Worm (Caenorhabditis elegans): Measurements from ENCODE around the gene mam-3.

The mam-3 gene

DNA sequence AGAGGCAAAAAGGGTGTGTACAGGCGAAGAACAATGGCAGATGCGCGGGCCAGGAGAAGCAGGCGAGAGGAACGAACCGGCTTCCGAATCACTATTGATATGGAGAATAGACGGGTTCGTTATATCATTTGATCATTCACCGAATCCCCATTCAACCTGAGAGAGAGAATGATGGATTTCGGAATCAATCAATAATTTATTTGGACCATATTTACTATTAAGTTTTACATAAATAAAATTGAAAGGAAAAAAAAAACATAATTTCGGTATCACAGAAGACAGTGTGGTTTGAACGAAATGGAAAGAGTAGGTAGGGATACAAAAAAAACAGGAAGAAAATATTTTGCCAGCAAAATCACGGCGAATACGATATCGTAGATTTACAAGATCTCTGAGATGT, at the start of gene mam-3:
mam-3 (minus strand) TSS at position 101 of the 400 bp plus-strand sequence.
- TF ChIP-seq nhr-237 (tag; optimal IDR thresholded peaks at IDR 0.05) (no peak), sma-9 (GFP tag; optimal IDR thresholded peaks at IDR 0.05) (no peak), sma-9 (tag; optimal IDR thresholded peaks at IDR 0.05) (no peak), lin-11 (tag; optimal IDR thresholded peaks at IDR 0.05) (no peak), ama-1 (optimal IDR thresholded peaks at IDR 0.05) (no peak), zag-1 (tag; optimal IDR thresholded peaks at IDR 0.05) (no peak), egl-27 (tag; optimal IDR thresholded peaks at IDR 0.05) (no peak), lin-13 (GFP tag; optimal IDR thresholded peaks at IDR 0.05) (no peak), ceh-82 (tag; optimal IDR thresholded peaks at IDR 0.05) (no peak), F13H6.1 (tag; optimal IDR thresholded peaks at IDR 0.05) (no peak), mbf-1 (tag; optimal IDR thresholded peaks at IDR 0.05) (no peak), ztf-11 (tag; optimal IDR thresholded peaks at IDR 0.05) (no peak), elt-3 (tag; optimal IDR thresholded peaks at IDR 0.05) (no peak), sem-4 (tag; optimal IDR thresholded peaks at IDR 0.05) (no peak), lsy-2 (tag; optimal IDR thresholded peaks at IDR 0.05) (no peak), mab-5 (tag; optimal IDR thresholded peaks at IDR 0.05) (no peak), nhr-77 (tag; optimal IDR thresholded peaks at IDR 0.05) (no peak), sma-3 (GFP tag; optimal IDR thresholded peaks at IDR 0.05) (no peak), ztf-1 (GFP tag; conservative IDR thresholded peaks at IDR 0.05) (no peak)

DNA sequence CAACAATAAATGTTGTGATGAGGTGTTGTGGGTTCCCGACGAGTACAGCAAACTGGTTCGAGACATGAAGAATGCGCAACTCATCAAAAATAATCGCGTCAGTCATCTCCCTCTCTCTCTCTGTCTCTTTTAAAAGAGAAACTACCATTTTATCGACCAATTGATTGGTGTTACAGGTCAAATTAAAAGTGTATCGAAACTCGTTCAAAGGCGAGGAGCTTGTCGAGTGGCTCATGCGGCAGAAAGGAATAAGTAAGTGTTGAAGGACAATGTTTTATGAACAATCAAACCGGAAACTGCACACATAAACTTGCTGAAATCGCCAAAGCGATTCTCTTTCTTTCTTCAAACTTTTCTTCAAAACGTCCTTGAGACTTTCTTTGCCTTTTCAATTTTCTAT, 48.5 kb upstream of the mam-3 start:
- no peak for TF ChIP-seq nhr-21 (tag; optimal IDR thresholded peaks at IDR 0.05)
- no peak for TF ChIP-seq skn-1 (tag; optimal IDR thresholded peaks at IDR 0.05)
- peak; percentile 34 for TF ChIP-seq nhr-129 (tag; optimal IDR thresholded peaks at IDR 0.05)
- TF ChIP-seq nhr-25 (tag; optimal IDR thresholded peaks at IDR 0.05): no peak

DNA sequence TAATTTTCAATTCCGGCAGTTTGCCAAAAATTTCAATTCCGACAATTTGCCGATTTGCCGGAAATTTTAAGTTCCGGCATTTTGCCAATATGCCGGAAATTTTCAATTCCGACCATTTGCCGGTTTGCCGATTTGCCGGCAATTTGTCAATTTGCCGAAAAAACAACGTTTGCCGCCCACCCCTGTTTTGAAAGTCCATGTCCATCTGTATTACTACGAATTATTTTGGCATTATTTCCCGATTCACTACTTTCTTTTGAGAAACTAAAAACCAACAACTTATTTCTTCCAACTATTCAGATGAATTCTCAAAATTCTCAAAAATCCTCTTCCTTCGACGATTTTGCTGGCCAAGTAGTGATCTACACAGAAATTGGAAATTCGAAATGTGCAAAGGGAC, 47.1 kb upstream of the mam-3 start, which contains the start of gene Y45F10A.7:
Y45F10A.7 (plus strand) TSS at position 301 of the 400 bp plus-strand sequence.
- TF ChIP-seq ceh-16 (tag; optimal IDR thresholded peaks at IDR 0.05): no peak
- TF ChIP-seq nhr-23 (tag; optimal IDR thresholded peaks at IDR 0.05): no peak

DNA sequence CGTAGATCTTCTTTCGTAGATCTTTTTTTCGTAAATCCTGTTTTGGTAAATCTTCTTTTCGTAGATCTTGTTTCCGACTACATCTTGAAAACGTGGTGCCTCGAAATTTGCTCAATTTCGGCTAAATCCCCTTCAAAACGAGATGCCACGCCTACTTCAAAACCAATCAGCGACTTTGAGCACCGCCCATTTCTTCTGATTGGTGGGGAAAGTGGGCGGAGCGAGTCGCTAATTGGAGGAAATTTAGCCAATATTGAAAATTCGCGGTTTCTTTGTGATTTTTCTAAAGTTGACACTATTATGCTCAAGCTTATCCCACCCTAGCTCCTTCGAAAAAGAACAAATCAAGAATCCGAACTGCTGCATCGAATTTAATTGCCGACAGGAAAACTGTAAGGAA, 42.4 kb upstream of the mam-3 start:
- TF ChIP-seq alr-1 (tag; optimal IDR thresholded peaks at IDR 0.05) (no peak), ztf-1 (GFP tag; conservative IDR thresholded peaks at IDR 0.05) (no peak), elt-3 (tag; optimal IDR thresholded peaks at IDR 0.05) (no peak), zag-1 (tag; optimal IDR thresholded peaks at IDR 0.05) (no peak), unc-39 (tag; optimal IDR thresholded peaks at IDR 0.05) (no peak), nhr-21 (tag; optimal IDR thresholded peaks at IDR 0.05) (no peak), egl-27 (tag; optimal IDR thresholded peaks at IDR 0.05) (no peak), ztf-11 (tag; optimal IDR thresholded peaks at IDR 0.05) (no peak), nhr-25 (tag; optimal IDR thresholded peaks at IDR 0.05) (no peak)

DNA sequence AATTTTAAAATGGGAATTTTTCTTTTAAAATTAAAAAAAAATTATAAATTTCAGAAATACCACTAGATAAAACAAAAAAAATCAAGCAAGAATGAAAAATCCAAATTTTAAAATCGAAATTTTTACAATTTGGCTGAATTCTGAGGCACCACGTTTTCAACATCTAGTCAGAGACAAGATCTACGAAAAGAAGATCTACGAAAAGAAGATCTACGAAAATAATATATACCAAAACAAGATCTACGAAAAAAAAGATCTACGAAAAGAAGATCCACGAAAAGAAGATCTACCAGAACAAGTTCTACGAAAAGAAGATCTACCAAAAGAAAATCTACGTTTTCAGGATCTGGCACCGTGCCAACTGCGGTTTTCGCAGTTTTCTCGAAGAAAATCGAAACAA, 41.8 kb upstream of the mam-3 start:
- peak; percentile 34 for TF ChIP-seq unc-55 (GFP tag; optimal IDR thresholded peaks at IDR 0.05)
- TF ChIP-seq ztf-11 (tag; optimal IDR thresholded peaks at IDR 0.05): no peak

DNA sequence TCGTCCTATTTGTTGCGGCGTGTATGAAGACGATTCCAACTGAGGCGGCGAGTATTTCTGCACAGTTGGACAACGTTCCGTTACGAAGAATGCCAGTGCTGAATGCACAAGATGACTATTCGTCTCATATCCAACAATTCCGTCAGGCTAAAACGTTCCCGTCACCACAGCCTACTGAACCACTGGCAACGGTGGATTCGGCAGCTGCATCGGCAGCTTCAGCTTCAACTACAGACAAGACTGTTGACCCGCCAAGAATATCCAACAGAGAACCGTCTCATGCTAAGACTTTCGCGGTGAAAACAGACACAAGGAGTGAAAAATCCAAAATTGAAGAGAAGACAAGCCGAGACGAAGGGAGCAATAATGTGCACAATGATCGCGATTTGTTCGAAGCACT, 38.4 kb upstream of the mam-3 start:
- TF ChIP-seq aly-2 (tag; optimal IDR thresholded peaks at IDR 0.05) (no peak), F13H6.1 (tag; optimal IDR thresholded peaks at IDR 0.05) (no peak), nhr-129 (tag; optimal IDR thresholded peaks at IDR 0.05) (no peak), lsy-2 (tag; optimal IDR thresholded peaks at IDR 0.05) (no peak)

DNA sequence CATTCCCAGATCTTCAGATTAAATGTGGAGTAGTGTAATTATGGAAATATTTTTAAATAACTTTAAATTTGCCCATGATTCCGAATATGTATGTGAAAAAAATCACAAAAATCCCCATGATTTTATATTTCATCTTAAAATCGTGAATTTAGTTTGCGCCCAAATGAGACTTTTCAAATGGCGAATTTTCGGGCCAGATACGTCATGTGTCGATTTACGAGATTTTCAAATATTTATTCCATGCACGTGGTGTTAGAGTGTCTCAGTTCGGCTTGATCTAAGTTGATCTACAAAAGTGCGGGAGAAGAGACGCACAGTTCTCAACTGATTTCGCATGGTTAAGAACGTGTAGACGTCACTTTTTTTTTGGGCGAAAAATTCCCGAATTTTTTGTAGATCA, 37.3 kb upstream of the mam-3 start, which contains the start of gene Y38H8A.1:
Y38H8A.1 (plus strand) TSS at position 301 of the 400 bp plus-strand sequence.
- TF ChIP-seq blmp-1 (tag; optimal IDR thresholded peaks at IDR 0.05; ENCODE audit: insufficient read depth) (no peak), nhr-23 (tag; optimal IDR thresholded peaks at IDR 0.05) (no peak), egl-27 (tag; optimal IDR thresholded peaks at IDR 0.05) (no peak), nhr-21 (tag; optimal IDR thresholded peaks at IDR 0.05) (no peak), nhr-25 (tag; optimal IDR thresholded peaks at IDR 0.05) (no peak), sma-9 (GFP tag; optimal IDR thresholded peaks at IDR 0.05) (no peak), sma-9 (tag; optimal IDR thresholded peaks at IDR 0.05) (no peak), Y55F3AM.14 (GFP tag; optimal IDR thresholded peaks at IDR 0.05) (no peak), fos-1 (tag; optimal IDR thresholded peaks at IDR 0.05) (no peak), snpc-4 (tag; optimal IDR thresholded peaks at IDR 0.05) (no peak)
